Worm (Caenorhabditis elegans) whole organism, midembryonic: ENCODE data around the gene F23G4.1.

ENCODE experiments used
- flt-1 ChIP-seq: fragments of 200-800 bp; sonication (Bioruptor generic); IDR thresholded peaks from 2 replicates; pipeline ENCODE4 v1.3.6; 2022; ENCODE audit warnings: missing genetic modification characterization, missing compliant biosample characterization
- klf-2 ChIP-seq: fragments of 200-800 bp; sonication (Bioruptor generic); conservative IDR thresholded peaks from 2 replicates; pipeline ENCODE4 v1.3.6; 2022; ENCODE audit warnings: missing genetic modification reagents, missing genetic modification characterization, missing compliant biosample characterization
- ztf-23 ChIP-seq: fragments of 200-800 bp; sonication (Bioruptor generic); IDR thresholded peaks from 2 replicates; pipeline ENCODE4 v1.3.6; 2022; ENCODE audit warnings: missing genetic modification reagents, missing genetic modification characterization, missing compliant biosample characterization

DNA sequence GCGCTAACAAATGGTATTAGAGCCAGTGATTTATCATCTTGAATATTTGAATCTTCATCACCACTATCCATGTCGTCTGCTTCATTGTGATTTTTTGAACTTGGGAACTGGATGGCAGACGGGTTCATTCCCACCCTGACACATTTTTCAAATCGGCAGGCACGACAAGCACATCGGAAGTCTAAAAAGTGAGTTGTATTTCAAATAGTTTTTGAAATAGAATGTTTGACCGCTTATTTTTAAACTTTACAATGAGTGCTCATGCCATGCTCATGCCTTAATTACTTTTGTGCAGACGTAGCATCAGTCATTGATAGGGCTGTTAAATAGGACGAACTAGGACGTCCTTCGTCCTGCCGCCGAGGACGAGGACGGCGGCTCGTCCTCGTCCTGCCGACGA, 34.9 kb upstream of the F23G4.1 start:
- TF ChIP-seq ztf-23 (GFP tag; lab: Robert Waterston, UW) (no peak), flt-1 (GFP tag; lab: Robert Waterston, UW) (no peak), klf-2 (GFP tag; lab: Robert Waterston, UW) (no peak)
